Worm (Caenorhabditis elegans) whole organism, late embryonic: ENCODE results near the gene C56A3.5.

Experiments used
- ceh-22 ChIP-seq: sonication (generic microtip); optimal IDR thresholded peaks from 2 replicates; lab custom pipeline; 2017; ENCODE audit warnings: missing biosample characterization, missing genetic modification characterization
- ceh-31 ChIP-seq: sonication (generic microtip); optimal IDR thresholded peaks from 2 replicates; lab custom pipeline; 2016; ENCODE audit warnings: missing genetic modification characterization, missing compliant biosample characterization
- sox-4 ChIP-seq: sonication (generic microtip); optimal IDR thresholded peaks from 2 replicates; lab custom pipeline; 2017; ENCODE audit warnings: mild to moderate bottlenecking, missing genetic modification characterization, inconsistent platforms, missing compliant biosample characterization

C56A3.5 gene

ce11 chrV:13600882-13601281 is 49.1 kb downstream of the C56A3.5 start, which contains the start of gene rdy-2:
Gene rdy-2 (minus strand): TSS chrV:13600982.
- TF ChIP-seq ceh-31 (tag; lab: Kevin White, UChicago) (no peak), sox-4 (tag; lab: Kevin White, UChicago) (no peak), ceh-22 (tag; lab: Kevin White, UChicago) (no peak)
